Worm (Caenorhabditis elegans) whole organism, early embryonic: ENCODE data around the gene arr-1.

Experiments used
- B0310.2 ChIP-seq: sonication (generic microtip); optimal IDR thresholded peaks from 2 replicates; lab custom pipeline; 2016; ENCODE audit warnings: mild to moderate bottlenecking, missing genetic modification characterization, missing compliant biosample characterization
- F13C5.2 ChIP-seq: sonication (generic microtip); optimal IDR thresholded peaks from 2 replicates; lab custom pipeline; 2017; ENCODE audit warnings: mild to moderate bottlenecking, missing genetic modification characterization, inconsistent platforms, missing compliant biosample characterization
- aly-1 ChIP-seq: sonication (generic microtip); optimal IDR thresholded peaks from 2 replicates; lab custom pipeline; 2016; ENCODE audit warnings: missing genetic modification characterization, missing compliant biosample characterization
- ama-1 ChIP-seq: fragments of 150-350 bp; optimal IDR thresholded peaks from 2 replicates; lab custom pipeline; 2014
- ceh-13 ChIP-seq: fragments of 200-800 bp; sonication (Bioruptor generic); optimal IDR thresholded peaks from 2 replicates; lab custom pipeline; 2018; ENCODE audit warnings: mild to moderate bottlenecking, missing genetic modification characterization, missing compliant biosample characterization
- ceh-36 ChIP-seq: sonication (generic microtip); optimal IDR thresholded peaks from 2 replicates; lab custom pipeline; 2016; ENCODE audit warnings: missing genetic modification characterization, inconsistent platforms, missing compliant biosample characterization
- ets-7 ChIP-seq: sonication (generic microtip); optimal IDR thresholded peaks from 2 replicates; lab custom pipeline; 2016; ENCODE audit warnings: missing genotype, missing genetic modification characterization, missing compliant biosample characterization
- flt-1 ChIP-seq: fragments of 200-800 bp; sonication (Bioruptor generic); IDR thresholded peaks from 2 replicates; pipeline ENCODE4 v1.3.6; 2022; ENCODE audit warnings: missing genetic modification characterization, missing compliant biosample characterization
- hmbx-1 ChIP-seq: sonication (generic microtip); optimal IDR thresholded peaks from 2 replicates; lab custom pipeline; 2016; ENCODE audit warnings: mild to moderate bottlenecking, missing genetic modification characterization, missing compliant biosample characterization
- hmg-4 ChIP-seq: fragments of 200-800 bp; sonication (Bioruptor generic); optimal IDR thresholded peaks from 2 replicates; lab custom pipeline; 2018; ENCODE audit warnings: mild to moderate bottlenecking, missing genetic modification characterization, missing compliant biosample characterization
- hnd-1 ChIP-seq: sonication (generic microtip); optimal IDR thresholded peaks from 2 replicates; lab custom pipeline; 2016; ENCODE audit warnings: missing genetic modification characterization, missing compliant biosample characterization
- pes-1 ChIP-seq: fragments of 200-800 bp; sonication (Bioruptor generic); IDR thresholded peaks from 2 replicates; pipeline ENCODE4 v1.3.6; 2022; ENCODE audit warnings: missing genetic modification reagents, missing genetic modification characterization, missing compliant biosample characterization
- scrt-1 ChIP-seq: fragments of 200-800 bp; sonication (Bioruptor generic); IDR thresholded peaks from 2 replicates; pipeline ENCODE4 v1.3.6; 2022; ENCODE audit warnings: missing genetic modification characterization, missing compliant biosample characterization
- sea-1 ChIP-seq: fragments of 200-800 bp; sonication (Bioruptor generic); conservative IDR thresholded peaks from 2 replicates; pipeline ENCODE4 v1.3.6; 2022; ENCODE audit warnings: missing genetic modification characterization, missing compliant biosample characterization
- tbx-11 ChIP-seq: fragments of 200-800 bp; sonication (Bioruptor generic); IDR thresholded peaks from 2 replicates; pipeline ENCODE4 v1.3.6; 2022; ENCODE audit warnings: missing genetic modification characterization, missing compliant biosample characterization
- tbx-37 ChIP-seq: fragments of 200-800 bp; sonication (Bioruptor generic); conservative IDR thresholded peaks from 2 replicates; pipeline ENCODE4 v1.3.6; 2022; ENCODE audit warnings: missing genetic modification reagents, missing genetic modification characterization, missing compliant biosample characterization
- tra-4 ChIP-seq: sonication (generic microtip); optimal IDR thresholded peaks from 2 replicates; lab custom pipeline; 2017; ENCODE audit warnings: missing genetic modification characterization, missing compliant biosample characterization

arr-1 gene

ce11 chrX:991274-991673 lies 40.7 kb downstream of the arr-1 start, which contains the start of the genes C09E10.3 and dgk-1:
TSS of gene C09E10.3 (minus strand) at chrX:991374.
TSS of gene dgk-1 (minus strand) at chrX:991456.
- TF ChIP-seq tbx-37 (GFP tag; lab: Robert Waterston, UW) (no peak), scrt-1 (GFP tag; lab: Robert Waterston, UW) (no peak), flt-1 (no peak), hnd-1 (no peak), ama-1 (lab: Kevin White, UChicago) (no peak), sea-1 (GFP tag; lab: Robert Waterston, UW) (no peak), aly-1 (no peak), hmg-4 (GFP tag; lab: Kevin White, UChicago) (no peak), tra-4 (tag; lab: Kevin White, UChicago) (no peak), F13C5.2 (no peak), ets-7 (no peak), B0310.2 (tag; lab: Kevin White, UChicago) (no peak), tbx-11 (GFP tag; lab: Robert Waterston, UW) (no peak), ceh-36 (tag; lab: Kevin White, UChicago) (no peak), ceh-13 (GFP tag; lab: Kevin White, UChicago) (no peak), pes-1 (no peak), hmbx-1 (tag; lab: Kevin White, UChicago) (no peak)

- TF ChIP-seq hmg-4 (GFP tag; lab: Kevin White, UChicago), result peak; percentile 51
- TF ChIP-seq aly-1, result peak; percentile 74
- TF ChIP-seq sea-1 (GFP tag; lab: Robert Waterston, UW), result no peak
- no peak for TF ChIP-seq hnd-1
- TF ChIP-seq B0310.2 (tag; lab: Kevin White, UChicago), result no peak
- TF ChIP-seq F13C5.2, result peak; percentile 63
These were observed 42.2 kb downstream of the arr-1 start for ce11 chrX:992650-993403.

- TF ChIP-seq flt-1, result no peak
These were observed 44.1 kb downstream of the arr-1 start for ce11 chrX:994678-995077.
